Fruit fly (Drosophila melanogaster): Measurements from ENCODE around the gene nerfin-2.

dm6 chr3R:10048775-10048841 is 22.3 kb upstream of the nerfin-2 start, which contains the start of gene CG12811:
- TF ChIP-seq CG10348 (GFP tag; IDR thresholded peaks at IDR 0.05) (no peak), CG32121 (GFP tag; IDR thresholded peaks at IDR 0.05) (no peak), CG8159 (tag; optimal IDR thresholded peaks at IDR 0.05) (no peak), Pif1B (GFP tag; optimal IDR thresholded peaks at IDR 0.05) (no peak), CG15710 (tag; optimal IDR thresholded peaks at IDR 0.05) (no peak), Pif1A (GFP tag; optimal IDR thresholded peaks at IDR 0.05) (no peak), EcR (GFP tag; optimal IDR thresholded peaks at IDR 0.05) (no peak), CG12605 (GFP tag; IDR thresholded peaks at IDR 0.05) (no peak)

Data from whole organism, pupa.